Worm (Caenorhabditis elegans): ENCODE results near the gene C30H6.12.

DNA sequence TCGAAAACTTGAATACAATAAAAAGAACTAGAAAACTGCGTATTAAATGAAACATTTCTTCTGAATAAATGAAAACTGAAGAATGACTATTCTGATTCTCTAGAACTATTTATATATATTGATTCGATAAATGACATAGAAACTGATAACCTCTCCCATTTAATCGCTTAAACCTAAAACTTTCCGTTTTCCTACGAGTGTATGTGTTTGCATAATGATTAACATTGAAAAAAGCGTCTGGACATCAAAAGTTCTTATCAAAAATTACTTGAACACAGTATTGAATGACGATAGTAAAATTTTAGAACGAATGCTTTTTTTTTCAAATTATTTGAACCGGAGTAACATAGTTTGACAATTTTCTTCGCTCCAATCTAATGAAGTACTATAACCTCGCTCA lies 41.0 kb upstream of the C30H6.12 start, which contains the start of gene C49C3.9:
- no peak for TF ChIP-seq ztf-23 (GFP tag; IDR thresholded peaks at IDR 0.05)
- TF ChIP-seq flt-1 (GFP tag; IDR thresholded peaks at IDR 0.05), result no peak
- TF ChIP-seq ref-1 (GFP tag; conservative IDR thresholded peaks at IDR 0.05), result no peak

Data from whole organism, midembryonic.